Worm (Caenorhabditis elegans) whole organism, early embryonic: ENCODE measurements around the gene nasp-2.

Source experiments
- B0310.2 ChIP-seq: sonication (generic microtip); optimal IDR thresholded peaks from 2 replicates; lab custom pipeline; 2016; ENCODE audit warnings: mild to moderate bottlenecking, missing genetic modification characterization, missing compliant biosample characterization
- ama-1 ChIP-seq: fragments of 150-350 bp; optimal IDR thresholded peaks from 2 replicates; lab custom pipeline; 2014
- ets-7 ChIP-seq: sonication (generic microtip); optimal IDR thresholded peaks from 2 replicates; lab custom pipeline; 2016; ENCODE audit warnings: missing genotype, missing genetic modification characterization, missing compliant biosample characterization
- flt-1 ChIP-seq: fragments of 200-800 bp; sonication (Bioruptor generic); IDR thresholded peaks from 2 replicates; pipeline ENCODE4 v1.3.6; 2022; ENCODE audit warnings: missing genetic modification characterization, missing compliant biosample characterization
- hnd-1 ChIP-seq: sonication (generic microtip); optimal IDR thresholded peaks from 2 replicates; lab custom pipeline; 2016; ENCODE audit warnings: missing genetic modification characterization, missing compliant biosample characterization
- pes-1 ChIP-seq: fragments of 200-800 bp; sonication (Bioruptor generic); IDR thresholded peaks from 2 replicates; pipeline ENCODE4 v1.3.6; 2022; ENCODE audit warnings: missing genetic modification reagents, missing genetic modification characterization, missing compliant biosample characterization
- sea-1 ChIP-seq: fragments of 200-800 bp; sonication (Bioruptor generic); conservative IDR thresholded peaks from 2 replicates; pipeline ENCODE4 v1.3.6; 2022; ENCODE audit warnings: missing genetic modification characterization, missing compliant biosample characterization
- tbx-11 ChIP-seq: fragments of 200-800 bp; sonication (Bioruptor generic); IDR thresholded peaks from 2 replicates; pipeline ENCODE4 v1.3.6; 2022; ENCODE audit warnings: missing genetic modification characterization, missing compliant biosample characterization
- tbx-37 ChIP-seq: fragments of 200-800 bp; sonication (Bioruptor generic); conservative IDR thresholded peaks from 2 replicates; pipeline ENCODE4 v1.3.6; 2022; ENCODE audit warnings: missing genetic modification reagents, missing genetic modification characterization, missing compliant biosample characterization

ce11 chrV:13265628-13266027 lies 46.4 kb downstream of the nasp-2 start:
- TF ChIP-seq ama-1 (lab: Kevin White, UChicago) (no peak), flt-1 (GFP tag; lab: Robert Waterston, UW) (no peak), tbx-37 (GFP tag; lab: Robert Waterston, UW) (no peak), pes-1 (GFP tag; lab: Robert Waterston, UW) (no peak), hnd-1 (no peak), ets-7 (tag; lab: Kevin White, UChicago) (no peak), tbx-11 (GFP tag; lab: Robert Waterston, UW) (no peak), B0310.2 (tag; lab: Kevin White, UChicago) (no peak), sea-1 (no peak)
